Worm (Caenorhabditis elegans): ENCODE measurements around the gene F58H1.8.

F58H1.8 gene

ce11 chrV:11887988-11888499, 46.9 kb upstream of the F58H1.8 start, which contains the start of gene adh-1:
Gene adh-1 (plus strand): TSS chrV:11888248.
- TF ChIP-seq dox-1 (GFP tag; IDR thresholded peaks at IDR 0.05) (peak; percentile 24; the same call in 1 of the 2 replicates), mxl-1 (tag; optimal IDR thresholded peaks at IDR 0.05) (no peak), sea-2 (GFP tag; IDR thresholded peaks at IDR 0.05) (no peak), tbp1 (GFP tag; optimal IDR thresholded peaks at IDR 0.05) (peak; percentile 48), tlf-1 (GFP tag; optimal IDR thresholded peaks at IDR 0.05) (no peak), mcd-1 (GFP tag; IDR thresholded peaks at IDR 0.05) (no peak), hlh-12 (tag; optimal IDR thresholded peaks at IDR 0.05) (no peak), ama-1 (optimal IDR thresholded peaks at IDR 0.05) (peak; percentile 95), ama-1 (GFP tag; optimal IDR thresholded peaks at IDR 0.05) (no peak), B0261.1 (tag; optimal IDR thresholded peaks at IDR 0.05) (no peak), snpc-3.4 (tag; optimal IDR thresholded peaks at IDR 0.05) (no peak), F49E8.2 (tag; optimal IDR thresholded peaks at IDR 0.05; ENCODE audit: insufficient read depth) (no peak), rec-8 (tag; optimal IDR thresholded peaks at IDR 0.05) (no peak), ztf-3 (GFP tag; optimal IDR thresholded peaks at IDR 0.05) (no peak), hmg-20 (GFP tag; IDR thresholded peaks at IDR 0.05) (no peak), lin-26 (GFP tag; IDR thresholded peaks at IDR 0.05) (peak; percentile 51), lin-35 (GFP tag; optimal IDR thresholded peaks at IDR 0.05) (peak in 1 of 3 experiments; percentile 20), nfya-2 (GFP tag; IDR thresholded peaks at IDR 0.05) (no peak), lsy-27 (tag; optimal IDR thresholded peaks at IDR 0.05; ENCODE audit: borderline replicate concordance, insufficient read depth) (no peak), nfyb-1 (GFP tag; IDR thresholded peaks at IDR 0.05) (no peak), sdz-38 (tag; optimal IDR thresholded peaks at IDR 0.05) (no peak), nhr-120 (GFP tag; IDR thresholded peaks at IDR 0.05) (no peak), Y95B8A.8 (GFP tag; IDR thresholded peaks at IDR 0.05) (no peak), nhr-90 (tag; optimal IDR thresholded peaks at IDR 0.05) (no peak), cebp-2 (GFP tag; IDR thresholded peaks at IDR 0.05) (no peak), chd-7 (tag; optimal IDR thresholded peaks at IDR 0.05) (peak; percentile 30), hmg-1.2 (GFP tag; IDR thresholded peaks at IDR 0.05) (no peak), lin-40 (tag; optimal IDR thresholded peaks at IDR 0.05) (peak; percentile 47), ekl-4 (GFP tag; IDR thresholded peaks at IDR 0.05) (no peak), lsl-1 (GFP tag; optimal IDR thresholded peaks at IDR 0.05) (no peak), nfya-1 (tag; optimal IDR thresholded peaks at IDR 0.05; ENCODE audit: borderline replicate concordance, insufficient read depth) (no peak), pbrm-1 (GFP tag; IDR thresholded peaks at IDR 0.05) (no peak), hrde-1 (tag; optimal IDR thresholded peaks at IDR 0.05; ENCODE audit: borderline replicate concordance) (no peak), F22D6.2 (tag; optimal IDR thresholded peaks at IDR 0.05) (peak; percentile 79), hlh-26 (GFP tag; conservative IDR thresholded peaks at IDR 0.05) (no peak), F23B12.7 (tag; optimal IDR thresholded peaks at IDR 0.05; ENCODE audit: insufficient read depth) (no peak), rcor-1 (GFP tag; IDR thresholded peaks at IDR 0.05) (no peak), C06A6.2 (GFP tag; conservative IDR thresholded peaks at IDR 0.05) (peak; percentile 52), dpl-1 (GFP tag; optimal IDR thresholded peaks at IDR 0.05) (no peak), egl-18 (GFP tag; IDR thresholded peaks at IDR 0.05) (no peak), madf-10 (tag; optimal IDR thresholded peaks at IDR 0.05) (no peak), egl-44 (GFP tag; IDR thresholded peaks at IDR 0.05) (0 out of 2 replicates have a peak, but pooled peaks have one; percentile 57), Y53G8AR.9 (GFP tag; conservative IDR thresholded peaks at IDR 0.05) (no peak), F57C9.4 (tag; optimal IDR thresholded peaks at IDR 0.05) (no peak), K12H6.12 (tag; optimal IDR thresholded peaks at IDR 0.05) (no peak), atf-7 (tag; optimal IDR thresholded peaks at IDR 0.05) (no peak), madf-3 (GFP tag; IDR thresholded peaks at IDR 0.05) (no peak), snpc-4 (GFP tag; optimal IDR thresholded peaks at IDR 0.05) (no peak), snpc-4 (tag; optimal IDR thresholded peaks at IDR 0.05) (no peak)
